Fruit fly (Drosophila melanogaster): ENCODE measurements around the gene disco-r.

disco-r gene

dm6 chrX:16090179-16091144 lies 58.3 kb downstream of the disco-r start (continued):
- TF ChIP-seq Nf-YC (tag; optimal IDR thresholded peaks at IDR 0.05) (peak; percentile 81), unpg (GFP tag; optimal IDR thresholded peaks at IDR 0.05) (peak; percentile 93), gro (GFP tag; optimal IDR thresholded peaks at IDR 0.05) (peak; percentile 93), pan (optimal IDR thresholded peaks at IDR 0.05) (no peak), pan (GFP tag; optimal IDR thresholded peaks at IDR 0.05 in 1 of 2, IDR thresholded peaks at IDR 0.05 in 1 of 2) (peak in 1 of 2 experiments; percentile 94), tx (GFP tag; optimal IDR thresholded peaks at IDR 0.05) (peak; percentile 86), Oli (tag; optimal IDR thresholded peaks at IDR 0.05) (peak; percentile 92), HLH4C (GFP tag; IDR thresholded peaks at IDR 0.05; ENCODE audit: partially characterized antibody) (no peak), crp (GFP tag; optimal IDR thresholded peaks at IDR 0.05) (peak in 1 of 2 experiments; percentile 23), jing (GFP tag; optimal IDR thresholded peaks at IDR 0.05) (peak; percentile 79), CG6683 (GFP tag; optimal IDR thresholded peaks at IDR 0.05) (peak; percentile 75), CG2129 (GFP tag; IDR thresholded peaks at IDR 0.05; ENCODE audit: partially characterized antibody) (no peak), PHDP (tag; optimal IDR thresholded peaks at IDR 0.05) (peak; percentile 93), CG16813 (GFP tag; IDR thresholded peaks at IDR 0.05; ENCODE audit: partially characterized antibody) (no peak), CG4360 (GFP tag; IDR thresholded peaks at IDR 0.05) (no peak), D19A (tag; optimal IDR thresholded peaks at IDR 0.05) (peak; percentile 60), tin (GFP tag; optimal IDR thresholded peaks at IDR 0.05) (peak; percentile 87), mld (GFP tag; IDR thresholded peaks at IDR 0.05; ENCODE audit: partially characterized antibody) (no peak), CG11398 (GFP tag; optimal IDR thresholded peaks at IDR 0.05) (peak; percentile 50), kah (GFP tag; optimal IDR thresholded peaks at IDR 0.05) (peak; percentile 80), CG9437 (GFP tag; optimal IDR thresholded peaks at IDR 0.05) (peak; percentile 77), CG4707 (GFP tag; optimal IDR thresholded peaks at IDR 0.05) (peak; percentile 69), Opbp (GFP tag; IDR thresholded peaks at IDR 0.05; ENCODE audit: partially characterized antibody) (no peak), otp (GFP tag; IDR thresholded peaks at IDR 0.05) (peak; percentile 86), CG43689 (GFP tag; IDR thresholded peaks at IDR 0.05) (peak; percentile 77), gt (GFP tag; IDR thresholded peaks at IDR 0.05) (no peak; the same call in 1 of the 2 replicates), D19B (GFP tag; optimal IDR thresholded peaks at IDR 0.05) (peak; percentile 80), ase (GFP tag; IDR thresholded peaks at IDR 0.05) (peak; percentile 88; the same call in 2 of the 3 replicates), CG11504 (tag; optimal IDR thresholded peaks at IDR 0.05) (peak; percentile 93), H2.0 (GFP tag; IDR thresholded peaks at IDR 0.05) (peak; percentile 94), tup (GFP tag; optimal IDR thresholded peaks at IDR 0.05) (peak; percentile 30), CG11695 (GFP tag; IDR thresholded peaks at IDR 0.05) (peak; percentile 87), pho (GFP tag; optimal IDR thresholded peaks at IDR 0.05) (peak; percentile 89), bigmax (GFP tag; optimal IDR thresholded peaks at IDR 0.05) (no peak), inv (GFP tag; IDR thresholded peaks at IDR 0.05; ENCODE audit: partially characterized antibody) (no peak), CG17385 (GFP tag; optimal IDR thresholded peaks at IDR 0.05) (peak; percentile 90), CG10431 (GFP tag; optimal IDR thresholded peaks at IDR 0.05) (peak; percentile 23), CG9609 (GFP tag; optimal IDR thresholded peaks at IDR 0.05) (peak; percentile 86), odd (GFP tag; optimal IDR thresholded peaks at IDR 0.05) (peak; percentile 88), Dip3 (GFP tag; optimal IDR thresholded peaks at IDR 0.05) (peak; percentile 92), CG2202 (tag; optimal IDR thresholded peaks at IDR 0.05) (no peak), CG8765 (GFP tag; IDR thresholded peaks at IDR 0.05) (peak; percentile 55; the same call in 1 of the 2 replicates), abd-A (tag; optimal IDR thresholded peaks at IDR 0.05) (no peak), CG4730 (GFP tag; IDR thresholded peaks at IDR 0.05) (peak; percentile 78), gsb-n (tag; optimal IDR thresholded peaks at IDR 0.05) (peak; percentile 49), CG14965 (GFP tag; optimal IDR thresholded peaks at IDR 0.05; ENCODE audit: borderline replicate concordance) (peak; percentile 33), CG2712 (tag; optimal IDR thresholded peaks at IDR 0.05) (peak; percentile 78)

Measured in whole organism, embryonic.